Worm (Caenorhabditis elegans): ENCODE measurements around the gene srz-23.

DNA sequence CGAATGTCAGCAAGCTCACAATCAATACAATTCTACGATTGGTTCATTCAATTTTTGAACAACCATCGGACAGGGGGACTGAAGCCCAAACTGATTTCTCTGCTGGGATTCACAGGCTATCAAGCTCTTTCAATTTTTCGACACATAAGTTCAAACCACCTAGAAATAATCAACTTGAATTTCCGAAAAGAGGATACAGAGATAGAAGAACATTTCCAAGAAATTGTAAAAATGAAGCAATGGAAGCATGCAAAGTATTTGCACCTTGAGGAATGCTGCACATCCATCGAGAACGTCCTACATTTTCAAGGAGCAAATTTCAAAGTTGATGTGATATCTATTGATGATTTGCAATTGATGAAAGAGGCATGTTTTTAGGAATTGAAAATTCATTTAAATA, 14.3 kb downstream of the srz-23 start:
- TF ChIP-seq R02D3.7 (tag; optimal IDR thresholded peaks at IDR 0.05) (no peak), unc-62 (GFP tag; optimal IDR thresholded peaks at IDR 0.05) (no peak)

All from whole organism, L2 larva.